Worm (Caenorhabditis elegans) whole organism, L4 larva: ENCODE measurements around the gene C17B7.14.

Source experiments
- R02D3.7 ChIP-seq: fragments of 150-350 bp; sonication (generic microtip); optimal IDR thresholded peaks from 3 replicates; lab custom pipeline; 2014; ENCODE audit warnings: missing biosample characterization, missing genetic modification characterization
- dve-1 ChIP-seq: sonication (generic microtip); optimal IDR thresholded peaks from 2 replicates; lab custom pipeline; 2017; ENCODE audit warnings: antibody characterized with exemption, mild to moderate bottlenecking, missing genetic modification characterization, missing compliant biosample characterization; ENCODE audit not compliant: insufficient read depth
- fos-1 ChIP-seq: fragments of 150-350 bp; optimal IDR thresholded peaks from 2 replicates; lab custom pipeline; 2014; ENCODE audit warnings: missing biosample characterization, missing genetic modification characterization
- lir-3 ChIP-seq: sonication (generic microtip); optimal IDR thresholded peaks from 2 replicates; lab custom pipeline; 2016; ENCODE audit warnings: mild to moderate bottlenecking, missing genetic modification characterization, missing compliant biosample characterization
- lsy-2 ChIP-seq, 2 experiments: fragments of 150-350 bp in 1 of 2; sonication (generic microtip) in 1 of 2; optimal IDR thresholded peaks; 2 replicates each; lab custom pipeline; 2014 to 2017; ENCODE audit warnings: missing biosample characterization in 2 of 2, missing genetic modification characterization in 2 of 2
- nhr-10 ChIP-seq: fragments of 150-350 bp; optimal IDR thresholded peaks from 2 replicates; lab custom pipeline; 2014; ENCODE audit warnings: missing biosample characterization, missing genetic modification characterization
- nhr-11 ChIP-seq: fragments of 150-350 bp; optimal IDR thresholded peaks from 2 replicates; lab custom pipeline; 2014; ENCODE audit warnings: missing biosample characterization, missing genetic modification characterization
- nhr-25 ChIP-seq: sonication (generic microtip); optimal IDR thresholded peaks from 2 replicates; lab custom pipeline; 2017; ENCODE audit warnings: missing genetic modification characterization, mild to moderate bottlenecking, missing compliant biosample characterization, antibody characterized with exemption, moderate library complexity, borderline replicate concordance; ENCODE audit not compliant: insufficient read depth
- nhr-77 ChIP-seq: fragments of 150-350 bp; optimal IDR thresholded peaks from 2 replicates; lab custom pipeline; 2014; ENCODE audit warnings: missing biosample characterization, missing genetic modification characterization
- rbr-2 ChIP-seq: sonication (generic microtip); optimal IDR thresholded peaks from 2 replicates; lab custom pipeline; 2016; ENCODE audit warnings: missing genotype, missing genetic modification characterization, missing compliant biosample characterization
- unc-39 ChIP-seq: sonication (generic microtip); optimal IDR thresholded peaks from 2 replicates; lab custom pipeline; 2017; ENCODE audit warnings: missing biosample characterization, missing genetic modification characterization
- zip-2 ChIP-seq: fragments of 150-350 bp; optimal IDR thresholded peaks from 2 replicates; lab custom pipeline; 2014; ENCODE audit warnings: missing biosample characterization, missing genetic modification characterization

DNA sequence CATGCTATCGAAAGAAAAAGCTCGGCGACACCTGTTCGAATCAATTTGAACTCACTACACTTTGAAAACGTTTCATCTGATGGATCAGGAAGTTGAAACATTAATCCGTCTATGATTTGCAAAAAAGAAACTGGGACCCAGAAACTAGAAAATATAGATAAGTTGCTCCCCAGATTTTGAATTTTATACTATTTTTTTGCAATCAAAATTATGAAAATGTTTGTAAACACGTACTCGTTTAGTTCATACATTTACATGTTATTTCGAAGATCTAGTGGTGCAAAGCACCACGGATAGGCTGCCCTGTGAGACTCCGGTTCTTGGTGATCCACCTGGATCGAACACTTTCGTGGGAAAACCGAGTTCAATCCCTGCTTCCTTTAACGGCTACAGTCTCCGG is 21.6 kb upstream of the C17B7.14 start, which contains the start of gene C17B7.10:
- TF ChIP-seq unc-39 (tag; lab: Kevin White, UChicago) (no peak), lir-3 (tag; lab: Kevin White, UChicago) (no peak), lsy-2 (tag; optimal IDR thresholded peaks at IDR 0.05; lab: Kevin White, UChicago) (no peak), zip-2 (tag; lab: Kevin White, UChicago) (no peak), rbr-2 (tag; lab: Kevin White, UChicago) (no peak), fos-1 (no peak), nhr-11 (no peak), nhr-10 (tag; lab: Kevin White, UChicago) (no peak), R02D3.7 (tag; lab: Kevin White, UChicago) (no peak), nhr-25 (tag; lab: Kevin White, UChicago) (no peak), dve-1 (tag; lab: Kevin White, UChicago) (no peak), nhr-77 (tag; lab: Kevin White, UChicago) (no peak)
